Worm (Caenorhabditis elegans) whole organism, L1 larva: ENCODE data around the gene ttbk-6.

Experiments used
- ama-1 ChIP-seq: fragments of 150-350 bp; optimal IDR thresholded peaks from 2 replicates; lab custom pipeline; 2014
- ceh-88 ChIP-seq: fragments of 200-800 bp; sonication (Bioruptor generic); IDR thresholded peaks from 2 replicates; pipeline ENCODE4 v1.3.6; 2022; ENCODE audit warnings: missing genetic modification characterization, missing compliant biosample characterization
- ces-1 ChIP-seq: fragments of 150-350 bp; optimal IDR thresholded peaks from 2 replicates; lab custom pipeline; 2014; ENCODE audit warnings: missing biosample characterization, missing genetic modification reagents, missing genetic modification characterization
- dpl-1 ChIP-seq, 3 experiments: fragments of 150-350 bp in 2 of 3; sonication (generic microtip) in 1 of 3; optimal IDR thresholded peaks; 2 replicates each; lab custom pipeline; 2014 to 2017; ENCODE audit warnings: missing biosample characterization in 3 of 3, missing genetic modification characterization in 3 of 3, missing genetic modification reagents in 3 of 3
- egl-27 ChIP-seq, 2 experiments: fragments of 150-350 bp in 1 of 2; sonication (generic microtip); optimal IDR thresholded peaks; 3 replicates each; lab custom pipeline; 2017 to 2018; ENCODE audit warnings: missing biosample characterization in 2 of 2, missing genetic modification characterization in 2 of 2, missing genetic modification reagents in 2 of 2
- elt-3 ChIP-seq, 6 experiments: fragments of 150-350 bp in 1 of 6; sonication (generic microtip); optimal IDR thresholded peaks; 2 replicates each; lab custom pipeline; 2017 to 2018; ENCODE audit warnings: missing biosample characterization in 6 of 6, missing genetic modification characterization in 6 of 6, inconsistent platforms in 1 of 6
- fos-1 ChIP-seq: fragments of 150-350 bp; optimal IDR thresholded peaks from 2 replicates; lab custom pipeline; 2014; ENCODE audit warnings: missing biosample characterization, missing genetic modification characterization
- lin-15B ChIP-seq: fragments of 150-350 bp; sonication (generic microtip); optimal IDR thresholded peaks from 3 replicates; lab custom pipeline; 2014; ENCODE audit warnings: missing biosample characterization, missing genetic modification characterization
- lir-3 ChIP-seq: sonication (generic microtip); optimal IDR thresholded peaks from 2 replicates; lab custom pipeline; 2016; ENCODE audit warnings: mild to moderate bottlenecking, missing genetic modification characterization, moderate library complexity, missing compliant biosample characterization; ENCODE audit not compliant: poor library complexity
- nhr-28 ChIP-seq: fragments of 150-350 bp; optimal IDR thresholded peaks from 2 replicates; lab custom pipeline; 2014; ENCODE audit warnings: missing biosample characterization, missing genetic modification characterization
- tbx-2 ChIP-seq: sonication (generic microtip); optimal IDR thresholded peaks from 2 replicates; lab custom pipeline; 2016; ENCODE audit warnings: missing genetic modification characterization, missing compliant biosample characterization
- vab-15 ChIP-seq: sonication (generic microtip); optimal IDR thresholded peaks from 2 replicates; lab custom pipeline; 2017; ENCODE audit warnings: missing genotype, mild to moderate bottlenecking, missing genetic modification characterization, missing compliant biosample characterization

DNA sequence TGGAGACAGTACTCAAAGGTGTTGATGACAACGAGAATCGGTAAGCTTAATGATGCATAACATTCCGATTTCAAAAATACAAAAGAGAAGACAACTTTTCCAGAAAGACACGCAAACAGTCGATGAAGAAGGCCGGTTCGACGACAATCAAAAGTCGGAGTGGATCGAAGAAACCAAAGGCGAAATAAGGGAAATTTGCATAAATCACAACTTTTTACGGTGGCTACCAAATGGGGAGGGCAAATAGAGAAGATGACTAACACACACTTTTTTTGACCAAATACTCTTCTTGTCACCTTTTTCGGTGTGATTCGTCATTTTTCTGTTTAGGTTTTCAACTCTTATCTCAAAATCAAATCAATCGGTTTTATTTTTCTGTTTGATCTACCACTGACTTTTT is 38.3 kb upstream of the ttbk-6 start, which contains the start of gene C45G9.6:
- TF ChIP-seq ceh-88 (GFP tag; lab: Robert Waterston, UW) (no peak), lir-3 (no peak), vab-15 (no peak), fos-1 (tag; lab: Kevin White, UChicago) (no peak), tbx-2 (tag; lab: Kevin White, UChicago) (no peak), nhr-28 (tag; lab: Kevin White, UChicago) (no peak), ama-1 (lab: Kevin White, UChicago) (no peak), ces-1 (GFP tag; lab: Kevin White, UChicago) (no peak), dpl-1 (GFP tag; optimal IDR thresholded peaks at IDR 0.05; lab: Kevin White, UChicago) (no peak), elt-3 (tag; optimal IDR thresholded peaks at IDR 0.05; lab: Kevin White, UChicago) (no peak), lin-15B (no peak), egl-27 (tag; optimal IDR thresholded peaks at IDR 0.05; lab: Kevin White, UChicago) (no peak)
